Worm (Caenorhabditis elegans) whole organism, dauer: Measurements from ENCODE around the gene F23H11.4.

Experiments
- unc-62 ChIP-seq: sonication (generic microtip); optimal IDR thresholded peaks from 2 replicates; lab custom pipeline; 2017; ENCODE audit warnings: missing biosample characterization, missing genetic modification reagents, missing genetic modification characterization

Gene F23H11.4

ce11 chrIII:907311-907710, at the start of gene F23H11.4:
Gene F23H11.4, minus strand, starts transcription at chrIII:907539.
- no peak for TF ChIP-seq unc-62 (GFP tag; lab: Kevin White, UChicago)

- no peak for TF ChIP-seq unc-62 (GFP tag; lab: Kevin White, UChicago)
Measured at ce11 chrIII:955981-956380, 48.6 kb upstream of the F23H11.4 start, which contains the start of gene fbxa-54. Gene fbxa-54, plus strand, starts transcription at chrIII:956334.

- TF ChIP-seq unc-62 (GFP tag; lab: Kevin White, UChicago), result no peak
Measured at ce11 chrIII:954553-954952, 47.2 kb upstream of the F23H11.4 start, which contains the start of the genes T12B5.15 and T12B5.14. Gene T12B5.15, minus strand, starts transcription at chrIII:954653. Gene T12B5.14, plus strand, starts transcription at chrIII:954873.

- no peak for TF ChIP-seq unc-62 (GFP tag; lab: Kevin White, UChicago)
Measured at ce11 chrIII:952184-952583, 44.8 kb upstream of the F23H11.4 start, which contains the start of gene fbxa-10. Gene fbxa-10, plus strand, starts transcription at chrIII:952390.

- no peak for TF ChIP-seq unc-62 (GFP tag; lab: Kevin White, UChicago)
Measured at ce11 chrIII:950472-950871, 43.1 kb upstream of the F23H11.4 start, which contains the start of the genes fbxa-67 and fbxa-11. Gene fbxa-67, minus strand, starts transcription at chrIII:950670. Gene fbxa-11, plus strand, starts transcription at chrIII:950869.

- no peak for TF ChIP-seq unc-62 (GFP tag; lab: Kevin White, UChicago)
Measured at ce11 chrIII:946250-946725, 38.9 kb upstream of the F23H11.4 start, which contains the start of gene fbxa-60. Gene fbxa-60, minus strand, starts transcription at chrIII:946300.

- no peak for TF ChIP-seq unc-62 (GFP tag; lab: Kevin White, UChicago)
Measured at ce11 chrIII:943426-943927, 36.1 kb upstream of the F23H11.4 start, which contains the start of gene fbxa-59. Gene fbxa-59, minus strand, starts transcription at chrIII:943476.

- no peak for TF ChIP-seq unc-62 (GFP tag; lab: Kevin White, UChicago)
Measured at ce11 chrIII:941958-942357, 34.6 kb upstream of the F23H11.4 start.

ce11 chrIII:938569-938968, 31.2 kb upstream of the F23H11.4 start, which contains the start of gene fbxa-22:
Gene fbxa-22, plus strand, starts transcription at chrIII:938869.
- TF ChIP-seq unc-62 (GFP tag; lab: Kevin White, UChicago), result no peak

- TF ChIP-seq unc-62 (GFP tag; lab: Kevin White, UChicago), result no peak
Measured at ce11 chrIII:937961-938360, 30.6 kb upstream of the F23H11.4 start, which contains the start of gene fbxa-56. Gene fbxa-56, minus strand, starts transcription at chrIII:938061.

ce11 chrIII:936037-936507, 28.7 kb upstream of the F23H11.4 start, which contains the start of gene fbxa-55:
Gene fbxa-55, minus strand, starts transcription at chrIII:936087.
- no peak for TF ChIP-seq unc-62 (GFP tag; lab: Kevin White, UChicago)

- no peak for TF ChIP-seq unc-62 (GFP tag; lab: Kevin White, UChicago)
Measured at ce11 chrIII:926216-926615, 18.9 kb upstream of the F23H11.4 start, which contains the start of gene pef-1. Gene pef-1, minus strand, starts transcription at chrIII:926316.

- no peak for TF ChIP-seq unc-62 (GFP tag; lab: Kevin White, UChicago)
Measured at ce11 chrIII:919322-919721, 12.0 kb upstream of the F23H11.4 start, which contains the start of gene F23H11.7. Gene F23H11.7, minus strand, starts transcription at chrIII:919422.

- TF ChIP-seq unc-62 (GFP tag; lab: Kevin White, UChicago), result no peak
Measured at ce11 chrIII:916897-917296, 9.6 kb upstream of the F23H11.4 start, which contains the start of gene idpp-13. Gene idpp-13, minus strand, starts transcription at chrIII:916997.

- TF ChIP-seq unc-62 (GFP tag; lab: Kevin White, UChicago), result no peak
Measured at ce11 chrIII:910540-911311, 3.4 kb upstream of the F23H11.4 start, which contains the start of the genes F23H11.5 and bra-2. Gene F23H11.5, minus strand, starts transcription at chrIII:910590. Gene bra-2, plus strand, starts transcription at chrIII:911261.
